Worm (Caenorhabditis elegans): ENCODE results near the gene srx-110.

The srx-110 gene

DNA sequence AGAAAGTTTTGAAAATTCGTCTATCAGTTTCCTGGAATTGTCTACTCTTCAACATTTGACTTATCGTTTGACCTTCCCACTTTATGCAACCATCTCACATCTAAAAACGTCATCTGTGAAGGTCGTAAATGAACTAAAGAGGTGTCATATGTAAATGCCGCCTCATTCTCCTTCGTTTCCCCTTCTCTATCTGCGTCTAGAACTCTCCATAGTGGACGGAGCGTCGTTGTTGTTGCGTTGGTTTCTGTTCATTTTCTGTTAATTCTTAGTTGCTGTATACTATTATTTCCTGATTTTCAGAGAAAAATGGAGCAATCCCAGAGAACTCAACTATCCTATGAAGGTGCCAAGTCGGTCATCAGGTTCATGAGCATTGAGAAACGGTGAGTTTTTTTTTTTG, 7.6 kb downstream of the srx-110 start, which contains the start of gene fbxc-52:
Gene fbxc-52, plus strand, starts transcription at position 301 of the 400 bp plus-strand sequence.
- TF ChIP-seq jun-1 (tag; optimal IDR thresholded peaks at IDR 0.05) (no peak), nhr-20 (tag; optimal IDR thresholded peaks at IDR 0.05) (no peak), unc-30 (tag; optimal IDR thresholded peaks at IDR 0.05) (no peak), egl-27 (tag; optimal IDR thresholded peaks at IDR 0.05) (no peak), fos-1 (tag; optimal IDR thresholded peaks at IDR 0.05) (no peak), ceh-82 (tag; optimal IDR thresholded peaks at IDR 0.05) (no peak), sptf-1 (tag; optimal IDR thresholded peaks at IDR 0.05) (no peak), sup-37 (GFP tag; optimal IDR thresholded peaks at IDR 0.05) (no peak), nhr-85 (tag) (no peak), efl-1 (optimal IDR thresholded peaks at IDR 0.05) (no peak), efl-1 (GFP tag; optimal IDR thresholded peaks at IDR 0.05 in 1 of 2) (no peak), grh-1 (GFP tag; IDR thresholded peaks at IDR 0.05) (no peak), snpc-4 (tag; optimal IDR thresholded peaks at IDR 0.05) (no peak), mab-9 (GFP tag; IDR thresholded peaks at IDR 0.05) (no peak)

DNA sequence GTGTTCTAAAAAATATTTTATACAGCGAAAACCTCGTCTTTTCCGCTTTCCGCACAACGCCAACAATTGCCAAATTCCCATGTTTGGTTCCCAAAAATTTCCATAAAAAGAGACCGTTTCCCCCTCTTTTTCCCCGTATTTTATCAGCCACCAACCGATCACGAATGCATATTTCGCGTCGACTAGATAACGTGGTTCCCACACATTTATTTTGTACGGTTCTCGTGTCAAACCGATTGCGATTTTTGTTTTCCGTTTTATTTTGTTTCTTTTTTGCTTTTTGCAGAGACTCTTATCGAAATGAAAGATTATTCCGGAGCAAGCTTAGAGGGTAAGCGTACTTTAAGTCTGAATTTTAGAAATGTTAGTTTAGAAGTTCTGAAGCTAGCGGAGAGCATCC, 11.7 kb downstream of the srx-110 start, which contains the start of gene C46E10.3:
Gene C46E10.3, plus strand, starts transcription at position 301 of the 400 bp plus-strand sequence.
- TF ChIP-seq zip-4 (GFP tag; optimal IDR thresholded peaks at IDR 0.05) (no peak), unc-98 (GFP tag; IDR thresholded peaks at IDR 0.05) (no peak), snpc-4 (tag; optimal IDR thresholded peaks at IDR 0.05) (no peak), nhr-76 (tag; optimal IDR thresholded peaks at IDR 0.05) (no peak)

DNA sequence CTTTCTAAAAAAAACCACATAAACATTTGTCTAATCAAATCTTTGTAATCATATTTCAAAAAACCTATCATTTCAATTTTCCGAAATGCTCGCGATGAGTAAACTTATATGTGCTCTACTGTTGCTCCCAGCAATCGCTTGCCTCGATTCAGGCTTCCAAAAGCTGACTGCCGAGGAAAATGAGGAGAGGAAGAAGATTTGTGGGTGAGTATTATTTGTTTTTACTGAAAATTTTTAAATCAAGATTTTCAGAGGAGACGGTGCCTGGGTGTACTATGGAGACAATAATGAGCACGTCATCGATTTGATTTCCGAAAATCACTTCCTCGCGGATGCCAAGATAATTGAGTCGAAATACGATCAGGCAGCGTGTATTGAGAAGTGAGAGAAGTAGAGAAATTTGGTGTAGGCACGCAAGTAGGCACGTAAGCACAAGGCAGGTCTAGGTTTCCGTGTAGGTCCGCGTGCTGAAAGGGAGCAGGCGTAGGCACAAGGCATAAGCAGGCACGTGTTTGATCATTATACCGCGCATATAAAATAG, 14.9 kb downstream of the srx-110 start, which contains the start of gene C46E10.1:
Gene C46E10.1, plus strand, starts transcription at position 51 of the 541 bp plus-strand sequence.
- TF ChIP-seq aly-2 (tag; optimal IDR thresholded peaks at IDR 0.05) = no peak
- TF ChIP-seq isw-1 (GFP tag; IDR thresholded peaks at IDR 0.05) = no peak
- no peak for TF ChIP-seq lin-39 (tag; optimal IDR thresholded peaks at IDR 0.05)
- TF ChIP-seq nhr-237 (tag; optimal IDR thresholded peaks at IDR 0.05) = no peak
- TF ChIP-seq lsy-2 (tag; optimal IDR thresholded peaks at IDR 0.05) = no peak
- no peak for TF ChIP-seq nhr-84 (tag; optimal IDR thresholded peaks at IDR 0.05)
- no peak for TF ChIP-seq mef-2 (tag; optimal IDR thresholded peaks at IDR 0.05)
- TF ChIP-seq hpl-2 (GFP tag; optimal IDR thresholded peaks at IDR 0.05) = no peak
- TF ChIP-seq dpl-1 (GFP tag; optimal IDR thresholded peaks at IDR 0.05) = no peak
- TF ChIP-seq mdl-1 (tag; optimal IDR thresholded peaks at IDR 0.05) = no peak
- TF ChIP-seq rnt-1 (tag; optimal IDR thresholded peaks at IDR 0.05) = no peak
- TF ChIP-seq nhr-77 (tag; optimal IDR thresholded peaks at IDR 0.05) = no peak
- no peak for TF ChIP-seq ets-5 (GFP tag; IDR thresholded peaks at IDR 0.05)
- TF ChIP-seq ztf-4 (tag; optimal IDR thresholded peaks at IDR 0.05) = no peak
- no peak for TF ChIP-seq snu-23 (GFP tag; optimal IDR thresholded peaks at IDR 0.05)
- no peak for TF ChIP-seq sptf-1 (tag; optimal IDR thresholded peaks at IDR 0.05)
- no peak for TF ChIP-seq sox-4 (tag; optimal IDR thresholded peaks at IDR 0.05)
- TF ChIP-seq snpc-4 (tag; optimal IDR thresholded peaks at IDR 0.05) = no peak

DNA sequence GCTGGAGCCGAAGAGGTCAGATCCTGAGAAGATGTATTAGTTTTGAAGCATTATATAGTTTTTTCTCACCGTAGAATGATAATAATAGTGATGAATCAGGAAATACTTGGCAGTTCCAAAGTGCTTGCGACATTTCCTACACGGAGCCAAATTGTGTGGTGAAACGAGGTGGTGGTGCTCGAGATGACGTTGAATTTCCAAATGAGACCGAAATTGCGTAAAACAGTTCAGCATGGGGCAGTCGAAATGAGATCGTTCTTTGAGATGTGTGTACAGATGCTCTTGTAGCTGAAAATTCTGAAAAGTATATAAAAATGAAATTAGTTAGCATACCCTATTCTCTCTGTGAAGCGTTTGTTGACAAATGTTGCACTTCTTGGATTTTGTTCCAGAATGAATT, 18.6 kb downstream of the srx-110 start, which contains the start of gene C46E10.8:
Gene C46E10.8, minus strand, starts transcription at position 101 of the 400 bp plus-strand sequence.
- TF ChIP-seq snu-23 (GFP tag; optimal IDR thresholded peaks at IDR 0.05) = no peak

DNA sequence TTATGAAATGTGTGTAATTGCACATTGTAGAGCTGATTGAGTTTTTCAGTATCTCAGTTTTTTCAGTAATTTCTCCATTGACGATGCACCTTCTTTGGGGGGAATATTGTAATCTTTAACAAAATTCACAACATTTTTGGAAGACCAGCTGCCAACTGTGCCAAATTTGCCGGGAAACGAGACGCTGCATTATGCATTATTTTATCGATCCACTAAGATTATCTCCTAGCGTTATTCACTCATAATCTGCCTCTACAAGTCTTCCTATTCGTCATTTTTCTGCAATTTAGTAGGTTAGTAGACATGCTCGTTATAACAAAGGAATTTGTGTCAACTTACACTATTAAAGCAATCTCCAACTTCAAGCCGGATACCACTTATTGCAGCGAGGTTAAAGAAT, 22.4 kb downstream of the srx-110 start, which contains the start of the genes sdz-12 and bath-31:
Gene sdz-12, minus strand, starts transcription at position 101 of the 400 bp plus-strand sequence.
Gene bath-31, plus strand, starts transcription at position 251 of the 400 bp plus-strand sequence.
- TF ChIP-seq lin-35 (GFP tag; optimal IDR thresholded peaks at IDR 0.05) (no peak), snpc-4 (tag; optimal IDR thresholded peaks at IDR 0.05) (no peak), aha-1 (tag; optimal IDR thresholded peaks at IDR 0.05) (no peak)

All from whole organism, L1 larva.